Fruit fly (Drosophila melanogaster) whole organism, embryonic: ENCODE results near the gene HBS1.

Experiments used
- Awh ChIP-seq: fragments of 200-800 bp; sonication (Bioruptor generic); IDR thresholded peaks from 2 replicates; pipeline ENCODE4, ENCODE4 v1.3.6; 2022; ENCODE audit warnings: missing biosample characterization, missing genetic modification characterization
- B-H2 ChIP-seq: fragments of 200-800 bp; sonication (Bioruptor generic); optimal IDR thresholded peaks from 2 replicates; lab custom pipeline; 2018; ENCODE audit warnings: missing biosample characterization, mild to moderate bottlenecking, missing genetic modification characterization
- CG10543 ChIP-seq: fragments of 200-800 bp; sonication (Bioruptor generic); optimal IDR thresholded peaks from 3 replicates; lab custom pipeline; 2017; ENCODE audit warnings: missing biosample characterization, mild to moderate bottlenecking, missing genetic modification characterization, moderate library complexity
- CG11456 ChIP-seq: fragments of 200-800 bp; sonication (Bioruptor generic); IDR thresholded peaks from 3 replicates; pipeline ENCODE4 v1.3.6; 2022; ENCODE audit warnings: missing biosample characterization, missing genetic modification characterization
- CG12769 ChIP-seq: fragments of 200-800 bp; sonication (Bioruptor generic); optimal IDR thresholded peaks from 2 replicates; lab custom pipeline; 2019; ENCODE audit warnings: missing biosample characterization, mild to moderate bottlenecking, missing genetic modification characterization, moderate library complexity
- CG13424 ChIP-seq: fragments of 200-800 bp; sonication (Bioruptor generic); optimal IDR thresholded peaks from 2 replicates; lab custom pipeline; 2019; ENCODE audit warnings: missing biosample characterization, mild to moderate bottlenecking, missing genetic modification characterization, moderate library complexity
- CG13894 ChIP-seq: fragments of 200-800 bp; sonication (Bioruptor generic); optimal IDR thresholded peaks from 3 replicates; lab custom pipeline; 2018; ENCODE audit warnings: missing biosample characterization, mild to moderate bottlenecking, missing genetic modification characterization, moderate library complexity
- CG15269 ChIP-seq: fragments of 200-800 bp; sonication (Bioruptor generic); optimal IDR thresholded peaks from 2 replicates; lab custom pipeline; 2018; ENCODE audit warnings: missing biosample characterization, mild to moderate bottlenecking, missing genetic modification characterization, moderate library complexity
- CG2199 ChIP-seq: fragments of 200-800 bp; sonication (Bioruptor generic); IDR thresholded peaks from 3 replicates; pipeline ENCODE4 v1.3.6; 2022; ENCODE audit warnings: missing biosample characterization, missing genetic modification characterization
- CG33213 ChIP-seq: fragments of 200-800 bp; sonication (Bioruptor generic); optimal IDR thresholded peaks from 3 replicates; lab custom pipeline; 2016; ENCODE audit warnings: missing biosample characterization, missing genetic modification characterization
- CG34422 ChIP-seq: fragments of 200-800 bp; sonication (Bioruptor generic); IDR thresholded peaks from 3 replicates; pipeline ENCODE4 v1.3.6; 2022; ENCODE audit warnings: missing biosample characterization, missing genetic modification characterization
- CG6683 ChIP-seq: fragments of 200-800 bp; sonication (Bioruptor generic); optimal IDR thresholded peaks from 2 replicates; lab custom pipeline; 2017; ENCODE audit warnings: missing biosample characterization, mild to moderate bottlenecking, missing genetic modification characterization, missing genetic modification reagents
- CG7963 ChIP-seq: fragments of 200-800 bp; sonication (Bioruptor generic); IDR thresholded peaks from 3 replicates; pipeline ENCODE4 v1.3.6; 2022; ENCODE audit warnings: missing biosample characterization, missing genetic modification characterization; ENCODE audit not compliant: partially characterized antibody
- CG8478 ChIP-seq: fragments of >200 bp; optimal IDR thresholded peaks from 2 replicates; lab custom pipeline; 2018
- CG8944 ChIP-seq: fragments of 200-800 bp; sonication (Bioruptor generic); optimal IDR thresholded peaks from 3 replicates; lab custom pipeline; 2016; ENCODE audit warnings: missing biosample characterization, missing genetic modification characterization
- D ChIP-seq, 2 experiments: fragments of 200-800 bp in 1 of 2; fragments of >200 bp in 1 of 2; sonication (Bioruptor generic) in 1 of 2; optimal IDR thresholded peaks; 2 replicates in 1 of 2; 3 replicates in 1 of 2; lab custom pipeline; 2017; ENCODE audit warnings: mild to moderate bottlenecking in 1 of 2, missing biosample characterization in 1 of 2, missing genetic modification characterization in 1 of 2, missing genetic modification reagents in 1 of 2
- Eip74EF ChIP-seq, 2 experiments: fragments of 200-800 bp in 1 of 2; fragments of >200 bp in 1 of 2; sonication (Bioruptor generic) in 1 of 2; optimal IDR thresholded peaks; 2 replicates each; lab custom pipeline; 2017 to 2019; ENCODE audit warnings: missing biosample characterization in 2 of 2, missing genetic modification characterization in 2 of 2, mild to moderate bottlenecking in 1 of 2, moderate library complexity in 1 of 2
- Ets97D ChIP-seq: fragments of 200-800 bp; sonication (Bioruptor generic); optimal IDR thresholded peaks from 3 replicates; lab custom pipeline; 2016; ENCODE audit warnings: missing biosample characterization, missing genetic modification characterization
- NC2α ChIP-seq: fragments of 200-800 bp; sonication (Bioruptor generic); optimal IDR thresholded peaks from 2 replicates; lab custom pipeline; 2016; ENCODE audit warnings: missing biosample characterization, missing genetic modification characterization
- NfI ChIP-seq: fragments of 200-800 bp; sonication (Bioruptor generic); optimal IDR thresholded peaks from 3 replicates; lab custom pipeline; 2018; ENCODE audit warnings: missing biosample characterization, mild to moderate bottlenecking, missing genetic modification characterization, moderate library complexity
- Pdp1 ChIP-seq, 2 experiments: fragments of 200-800 bp; sonication (Bioruptor generic); optimal IDR thresholded peaks; 3 replicates each; lab custom pipeline; 2016; ENCODE audit warnings: missing biosample characterization in 2 of 2, missing genetic modification characterization in 2 of 2, mild to moderate bottlenecking in 1 of 2, moderate library complexity in 1 of 2
- Scr ChIP-seq: fragments of 200-800 bp; sonication (Bioruptor generic); IDR thresholded peaks from 2 replicates; pipeline ENCODE4 v1.3.6; 2022; ENCODE audit warnings: missing biosample characterization, missing genetic modification characterization; ENCODE audit not compliant: partially characterized antibody
- Sox102F ChIP-seq: fragments of 200-800 bp; sonication (Bioruptor generic); optimal IDR thresholded peaks from 2 replicates; lab custom pipeline; 2018; ENCODE audit warnings: missing biosample characterization, mild to moderate bottlenecking, missing genetic modification characterization, moderate library complexity
- abd-A ChIP-seq: fragments of 200-800 bp; sonication (Bioruptor generic); optimal IDR thresholded peaks from 3 replicates; lab custom pipeline; 2019; ENCODE audit warnings: missing biosample characterization, mild to moderate bottlenecking, missing genetic modification characterization, moderate library complexity
- chinmo ChIP-seq: fragments of 200-800 bp; sonication (Bioruptor generic); IDR thresholded peaks from 4 replicates; pipeline ENCODE4 v1.3.6; 2022; ENCODE audit warnings: missing biosample characterization, missing genetic modification characterization; ENCODE audit not compliant: partially characterized antibody
- cwo ChIP-seq: fragments of 200-800 bp; sonication (Bioruptor generic); optimal IDR thresholded peaks from 3 replicates; lab custom pipeline; 2017; ENCODE audit warnings: missing biosample characterization, missing genetic modification characterization, mild to moderate bottlenecking, moderate library complexity, missing genetic modification reagents
- dpn ChIP-seq, 2 experiments: fragments of 200-800 bp; sonication (Bioruptor generic); optimal IDR thresholded peaks; 3 replicates each; lab custom pipeline; 2016; ENCODE audit warnings: missing biosample characterization in 2 of 2, missing genetic modification characterization in 2 of 2
- dysf ChIP-seq: fragments of 200-800 bp; sonication (Bioruptor generic); IDR thresholded peaks from 3 replicates; pipeline ENCODE4 v1.3.6; 2022; ENCODE audit warnings: missing biosample characterization, missing genetic modification characterization
- ftz-f1 ChIP-seq: fragments of 200-800 bp; sonication (Bioruptor generic); optimal IDR thresholded peaks from 2 replicates; lab custom pipeline; 2016; ENCODE audit warnings: missing biosample characterization, missing genetic modification characterization
- ind ChIP-seq: fragments of 200-800 bp; sonication (Bioruptor generic); optimal IDR thresholded peaks from 3 replicates; lab custom pipeline; 2016; ENCODE audit warnings: missing biosample characterization, missing genetic modification characterization
- kni ChIP-seq: fragments of 200-800 bp; sonication (Bioruptor generic); optimal IDR thresholded peaks from 3 replicates; lab custom pipeline; 2017; ENCODE audit warnings: mild to moderate bottlenecking, missing biosample characterization, missing genetic modification reagents, missing genetic modification characterization
- luna ChIP-seq: fragments of 200-800 bp; sonication (Bioruptor generic); optimal IDR thresholded peaks from 2 replicates; lab custom pipeline; 2016; ENCODE audit warnings: missing biosample characterization, missing genetic modification characterization
- mirr ChIP-seq: fragments of 200-800 bp; sonication (Bioruptor generic); optimal IDR thresholded peaks from 3 replicates; lab custom pipeline; 2018; ENCODE audit warnings: missing biosample characterization, mild to moderate bottlenecking, missing genetic modification characterization
- nom ChIP-seq: fragments of 200-800 bp; sonication (Bioruptor generic); optimal IDR thresholded peaks from 2 replicates; lab custom pipeline; 2017; ENCODE audit warnings: missing biosample characterization, missing genetic modification characterization, mild to moderate bottlenecking, moderate library complexity, missing genetic modification reagents
- oc ChIP-seq: fragments of 200-800 bp; sonication (Bioruptor generic); optimal IDR thresholded peaks from 2 replicates; lab custom pipeline; 2018; ENCODE audit warnings: missing biosample characterization, mild to moderate bottlenecking, missing genetic modification characterization, moderate library complexity
- phol ChIP-seq: fragments of 200-800 bp; sonication (Bioruptor generic); optimal IDR thresholded peaks from 3 replicates; lab custom pipeline; 2018; ENCODE audit warnings: missing biosample characterization, mild to moderate bottlenecking, missing genetic modification characterization, moderate library complexity
- pros ChIP-seq: fragments of 200-800 bp; sonication (Bioruptor generic); optimal IDR thresholded peaks from 3 replicates; lab custom pipeline; 2019; ENCODE audit warnings: missing biosample characterization, mild to moderate bottlenecking, missing genetic modification characterization, moderate library complexity
- sd ChIP-seq: fragments of 200-800 bp; sonication (Bioruptor generic); optimal IDR thresholded peaks from 3 replicates; lab custom pipeline; 2018; ENCODE audit warnings: missing biosample characterization, mild to moderate bottlenecking, missing genetic modification characterization, moderate library complexity
- sim ChIP-seq: fragments of 200-800 bp; sonication (Bioruptor generic); IDR thresholded peaks from 2 replicates; pipeline ENCODE4 v1.3.6; 2022; ENCODE audit warnings: missing biosample characterization, missing genetic modification characterization
- tio ChIP-seq: fragments of 200-800 bp; sonication (Bioruptor generic); optimal IDR thresholded peaks from 2 replicates; lab custom pipeline; 2017; ENCODE audit warnings: missing biosample characterization, missing genetic modification characterization, inconsistent platforms
- trh ChIP-seq: fragments of 200-800 bp; sonication (Bioruptor generic); optimal IDR thresholded peaks from 2 replicates; lab custom pipeline; 2016; ENCODE audit warnings: missing biosample characterization, missing genetic modification characterization
- vvl ChIP-seq: fragments of 200-800 bp; sonication (Bioruptor generic); IDR thresholded peaks from 2 replicates; pipeline ENCODE4 v1.3.6; 2022; ENCODE audit warnings: missing biosample characterization, missing genetic modification characterization

The HBS1 gene

DNA sequence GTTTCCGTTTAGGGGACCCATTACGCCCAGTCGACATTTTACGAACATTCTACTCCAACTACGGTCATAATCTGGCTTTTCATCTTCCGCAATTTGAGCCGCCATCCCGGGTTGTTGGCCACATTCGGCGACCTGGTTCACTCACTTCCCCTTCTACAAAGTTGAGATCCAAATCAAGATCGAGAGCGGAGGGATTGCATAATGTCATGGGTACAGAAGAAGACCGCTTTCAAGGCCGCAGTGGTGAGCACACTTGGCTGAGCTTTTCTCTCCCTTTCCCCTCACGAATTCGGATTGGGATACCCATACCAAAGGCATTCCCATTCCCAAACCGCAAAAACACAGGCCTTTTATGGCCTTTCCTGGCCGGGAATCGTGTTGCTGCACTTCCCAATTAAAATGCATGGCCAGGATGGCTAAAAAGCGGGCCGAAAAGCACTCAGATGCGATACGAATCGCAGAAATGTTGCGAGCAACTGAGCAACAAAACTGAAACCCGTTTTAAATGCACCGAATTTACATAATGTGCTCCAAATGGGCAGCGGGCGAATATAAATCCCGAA lies 37.1 kb downstream of the HBS1 start:
- TF ChIP-seq CG11456 (GFP tag; lab: Robert Waterston, UW) (0 out of 3 replicates have a peak, but pooled peaks have one; percentile 10), sim (GFP tag; lab: Robert Waterston, UW) (no peak)

dm6 chr3L:1822365-1822764 lies 42.7 kb downstream of the HBS1 start:
- TF ChIP-seq nom (GFP tag; lab: Kevin White, UChicago) (peak; percentile 19), NC2α (GFP tag; lab: Kevin White, UChicago) (no peak)

DNA sequence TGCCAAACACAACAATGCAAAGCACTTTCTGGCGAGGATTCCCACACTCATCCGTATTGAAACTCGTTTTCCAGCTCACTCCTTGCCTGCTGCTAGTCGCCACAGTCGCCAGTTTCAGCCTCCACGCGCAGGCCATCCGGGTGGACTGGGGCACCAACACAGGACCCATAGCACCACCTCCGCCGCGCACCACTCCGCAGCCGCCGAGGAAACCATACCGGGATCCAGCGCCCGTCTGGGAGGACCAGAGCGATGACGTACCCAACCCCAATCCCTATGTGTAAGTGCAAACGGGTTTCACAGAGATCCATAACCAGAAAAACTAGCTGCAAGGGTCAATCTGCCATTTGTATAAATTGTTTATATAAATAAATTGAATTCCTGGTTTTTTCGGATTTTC lies 43.9 kb downstream of the HBS1 start:
- no peak for TF ChIP-seq CG6683 (GFP tag; lab: Kevin White, UChicago)
- peak; percentile 42 for TF ChIP-seq nom (GFP tag; lab: Kevin White, UChicago)

DNA sequence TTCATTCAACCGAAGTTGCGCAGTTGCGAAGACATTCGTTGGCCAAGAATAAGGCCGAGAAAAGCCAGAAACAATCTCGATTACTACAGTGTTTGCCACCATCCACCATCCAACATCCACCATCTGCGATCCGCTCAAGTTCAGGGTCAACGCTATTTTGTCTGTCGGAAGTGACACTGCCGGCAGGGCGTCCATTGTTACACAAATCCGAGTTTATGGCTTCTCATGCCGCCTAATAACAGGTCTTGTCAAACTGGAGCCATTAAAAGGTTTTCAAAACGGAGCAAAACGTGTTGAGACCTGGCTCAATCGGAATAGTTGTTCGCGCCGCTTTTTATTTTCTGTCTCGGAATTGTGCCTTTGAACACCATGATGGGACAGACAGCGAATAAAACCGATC lies 46.2 kb downstream of the HBS1 start:
- TF ChIP-seq mirr (GFP tag; lab: Kevin White, UChicago), result peak; percentile 20
- no peak for TF ChIP-seq CG8944 (GFP tag; lab: Kevin White, UChicago)
- TF ChIP-seq CG15269 (tag; lab: Kevin White, UChicago), result peak; percentile 67
- TF ChIP-seq CG13424 (tag; lab: Kevin White, UChicago), result no peak
- TF ChIP-seq CG2199 (GFP tag; lab: Robert Waterston, UW), result 0 out of 3 replicates have a peak, but pooled peaks have one; percentile 23
- peak; percentile 60 for TF ChIP-seq sd
- TF ChIP-seq kni (GFP tag; lab: Kevin White, UChicago), result peak; percentile 48
- TF ChIP-seq luna (GFP tag; lab: Kevin White, UChicago), result no peak
- TF ChIP-seq oc (tag; lab: Kevin White, UChicago), result peak; percentile 89
- TF ChIP-seq Sox102F (GFP tag; lab: Kevin White, UChicago), result peak; percentile 7
- peak; percentile 55 for TF ChIP-seq ftz-f1 (GFP tag; lab: Kevin White, UChicago)
- no peak for TF ChIP-seq dpn (GFP tag; optimal IDR thresholded peaks at IDR 0.05; lab: Kevin White, UChicago)
- TF ChIP-seq chinmo (GFP tag; lab: Robert Waterston, UW), result peak; percentile 96
- TF ChIP-seq abd-A (tag; lab: Kevin White, UChicago), result peak; percentile 98
- TF ChIP-seq CG12769, result peak; percentile 53
- peak; percentile 5 for TF ChIP-seq pros (GFP tag; lab: Kevin White, UChicago)
- peak; percentile 25 for TF ChIP-seq cwo (GFP tag; lab: Kevin White, UChicago)
- peak; percentile 59 for TF ChIP-seq CG13894
- peak; percentile 10 for TF ChIP-seq CG10543 (GFP tag; lab: Kevin White, UChicago)
- peak; percentile 35 for TF ChIP-seq B-H2
- no peak for TF ChIP-seq trh
- peak in 1 of 2 experiments; percentile 98 for TF ChIP-seq Eip74EF (GFP tag; optimal IDR thresholded peaks at IDR 0.05; lab: Kevin White, UChicago)

DNA sequence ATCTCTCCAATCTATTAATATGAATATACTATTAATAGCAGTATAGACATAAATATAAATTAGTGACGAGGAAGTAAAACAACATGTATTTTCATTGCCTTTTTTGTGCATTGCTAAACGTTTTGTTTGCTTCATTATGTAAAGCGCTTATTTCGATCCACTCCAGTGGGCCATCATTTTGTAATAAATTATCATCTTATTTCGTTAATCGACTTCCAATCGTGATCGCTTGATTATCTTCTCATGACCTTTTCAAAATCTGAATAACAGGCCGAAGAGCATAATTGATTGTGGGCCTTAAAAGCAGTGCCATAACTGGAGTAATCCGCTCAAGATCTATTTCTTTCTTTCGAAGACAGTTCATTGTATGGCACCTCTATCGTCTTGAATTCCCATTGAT lies 47.6 kb downstream of the HBS1 start:
- TF ChIP-seq CG8478 (no peak), tio (GFP tag; lab: Kevin White, UChicago) (no peak), CG33213 (GFP tag; lab: Kevin White, UChicago) (no peak), NfI (GFP tag; lab: Kevin White, UChicago) (no peak), Scr (GFP tag; lab: Robert Waterston, UW) (no peak), Ets97D (GFP tag; lab: Kevin White, UChicago) (no peak), CG6683 (GFP tag; lab: Kevin White, UChicago) (no peak), vvl (GFP tag; lab: Robert Waterston, UW) (peak; percentile 18; the same call in 1 of the 2 replicates), CG15269 (tag; lab: Kevin White, UChicago) (no peak), dysf (GFP tag; lab: Robert Waterston, UW) (no peak), ind (GFP tag; lab: Kevin White, UChicago) (no peak), oc (tag; lab: Kevin White, UChicago) (peak; percentile 57), phol (no peak), CG7963 (GFP tag; lab: Robert Waterston, UW) (no peak), D (optimal IDR thresholded peaks at IDR 0.05; lab: Kevin White, UChicago) (no peak), D (GFP tag; optimal IDR thresholded peaks at IDR 0.05; lab: Kevin White, UChicago) (no peak), Pdp1 (GFP tag; optimal IDR thresholded peaks at IDR 0.05; lab: Kevin White, UChicago) (no peak), Awh (GFP tag; lab: Robert Waterston, UW) (peak; percentile 72; the same call in 1 of the 2 replicates), CG34422 (GFP tag; lab: Robert Waterston, UW) (no peak)
